Fruit fly (Drosophila melanogaster) whole organism: Measurements from ENCODE around the gene Graf.

Source experiments
- Dll ChIP-seq: fragments of >200 bp; optimal IDR thresholded peaks from 2 replicates; lab custom pipeline; 2017
- EcR ChIP-seq, 2 experiments: fragments of >200 bp; optimal IDR thresholded peaks; 2 replicates each; lab custom pipeline; 2017; ENCODE audit warnings: missing biosample characterization in 2 of 2, missing genetic modification characterization in 2 of 2, missing genetic modification reagents in 2 of 2
- usp ChIP-seq: fragments of >200 bp; optimal IDR thresholded peaks from 2 replicates; lab custom pipeline; 2017; ENCODE audit warnings: missing biosample characterization, missing genetic modification characterization, mixed read lengths

- no peak for TF ChIP-seq Dll (lab: Kevin White, UChicago)
- no peak for TF ChIP-seq usp (GFP tag; lab: Kevin White, UChicago)
- TF ChIP-seq EcR (GFP tag; optimal IDR thresholded peaks at IDR 0.05; lab: Kevin White, UChicago), result no peak
Observed at dm6 chrX:15786242-15786641, 25.7 kb upstream of the Graf start.
